Worm (Caenorhabditis elegans) whole organism, L4 larva: Measurements from ENCODE around the gene F46F5.16.

ENCODE experiments used
- D1046.2 ChIP-seq: fragments of 200-800 bp; sonication (Bioruptor generic); IDR thresholded peaks from 2 replicates; pipeline ENCODE4 v1.3.6; 2022; ENCODE audit warnings: missing genetic modification characterization, missing compliant biosample characterization
- F26F4.8 ChIP-seq: fragments of 200-800 bp; sonication (Bioruptor generic); conservative IDR thresholded peaks from 2 replicates; pipeline ENCODE4 v1.3.6; 2022; ENCODE audit warnings: missing genetic modification characterization, missing compliant biosample characterization
- F37D6.2 ChIP-seq: sonication (generic microtip); optimal IDR thresholded peaks from 2 replicates; lab custom pipeline; 2016; ENCODE audit warnings: mild to moderate bottlenecking, missing genetic modification characterization, missing compliant biosample characterization
- F49E8.2 ChIP-seq: sonication (generic microtip); optimal IDR thresholded peaks from 2 replicates; lab custom pipeline; 2016; ENCODE audit warnings: missing compliant biosample characterization, mild to moderate bottlenecking, missing genetic modification characterization, borderline replicate concordance
- R02D3.7 ChIP-seq: fragments of 150-350 bp; sonication (generic microtip); optimal IDR thresholded peaks from 3 replicates; lab custom pipeline; 2014; ENCODE audit warnings: missing biosample characterization, missing genetic modification characterization
- Y105C5A.15 ChIP-seq: fragments of 200-800 bp; sonication (Bioruptor generic); IDR thresholded peaks from 2 replicates; pipeline ENCODE4 v1.3.6; 2022; ENCODE audit warnings: missing genetic modification characterization, missing compliant biosample characterization
- ZK337.2 ChIP-seq: fragments of 200-800 bp; sonication (Bioruptor generic); IDR thresholded peaks from 2 replicates; pipeline ENCODE4 v1.3.6; 2022; ENCODE audit warnings: missing genetic modification reagents, missing genetic modification characterization, missing compliant biosample characterization
- aha-1 ChIP-seq: fragments of 150-350 bp; peaks from one replicate; lab custom pipeline; 2014; ENCODE audit warnings: missing biosample characterization, missing genetic modification characterization
- aly-2 ChIP-seq: sonication (generic microtip); optimal IDR thresholded peaks from 2 replicates; lab custom pipeline; 2018; ENCODE audit warnings: missing biosample characterization, missing genetic modification characterization
- ama-1 ChIP-seq: fragments of 150-350 bp; optimal IDR thresholded peaks from 2 replicates; lab custom pipeline; 2014; ENCODE audit warnings: inconsistent platforms, mixed read lengths
- attf-4 ChIP-seq: sonication (generic microtip); optimal IDR thresholded peaks from 3 replicates; lab custom pipeline; 2017; ENCODE audit warnings: missing biosample characterization, missing genetic modification characterization
- ces-1 ChIP-seq: fragments of 150-350 bp; sonication (generic microtip); optimal IDR thresholded peaks from 4 replicates; lab custom pipeline; 2014; ENCODE audit warnings: missing biosample characterization, missing genetic modification reagents, missing genetic modification characterization
- daf-19 ChIP-seq: fragments of 200-800 bp; sonication (Bioruptor generic); conservative IDR thresholded peaks from 2 replicates; pipeline ENCODE4 v1.3.6; 2022; ENCODE audit warnings: missing genetic modification characterization, missing compliant biosample characterization
- gei-8 ChIP-seq: fragments of 200-800 bp; sonication (Bioruptor generic); optimal IDR thresholded peaks from 2 replicates; lab custom pipeline; 2018; ENCODE audit warnings: mild to moderate bottlenecking, missing genetic modification characterization, missing compliant biosample characterization
- hif-1 ChIP-seq, 2 experiments: sonication (generic microtip); optimal IDR thresholded peaks; 2 replicates each; lab custom pipeline; 2016 to 2017; ENCODE audit warnings: missing compliant biosample characterization in 2 of 2, missing genetic modification characterization in 2 of 2, missing genetic modification reagents in 2 of 2, missing genotype in 2 of 2, mild to moderate bottlenecking in 1 of 2
- hlh-11 ChIP-seq: fragments of 200-800 bp; sonication (Bioruptor generic); optimal IDR thresholded peaks from 2 replicates; lab custom pipeline; 2018; ENCODE audit warnings: mild to moderate bottlenecking, missing genetic modification characterization, missing compliant biosample characterization
- lin-13 ChIP-seq: fragments of 150-350 bp; optimal IDR thresholded peaks from 2 replicates; lab custom pipeline; 2014; ENCODE audit warnings: missing biosample characterization, missing genetic modification reagents, missing genetic modification characterization
- lin-29 ChIP-seq: fragments of 200-800 bp; sonication (Bioruptor generic); IDR thresholded peaks from 2 replicates; pipeline ENCODE4 v1.3.6; 2022; ENCODE audit warnings: missing genetic modification reagents, missing genetic modification characterization, missing compliant biosample characterization
- lin-38 ChIP-seq: fragments of 200-800 bp; sonication (Bioruptor generic); IDR thresholded peaks from 2 replicates; pipeline ENCODE4 v1.3.6; 2022; ENCODE audit warnings: missing genetic modification reagents, missing genetic modification characterization, missing compliant biosample characterization
- lsy-2 ChIP-seq, 2 experiments: fragments of 150-350 bp in 1 of 2; sonication (generic microtip) in 1 of 2; optimal IDR thresholded peaks; 2 replicates each; lab custom pipeline; 2014 to 2017; ENCODE audit warnings: missing biosample characterization in 2 of 2, missing genetic modification characterization in 2 of 2
- madf-5 ChIP-seq, 2 experiments: fragments of 200-800 bp; sonication (Bioruptor generic); IDR thresholded peaks; 2 replicates each; pipeline ENCODE4 v1.3.6; 2022; ENCODE audit warnings: missing compliant biosample characterization in 2 of 2, missing genetic modification characterization in 2 of 2
- mep-1 ChIP-seq: fragments of 150-350 bp; sonication (generic microtip); optimal IDR thresholded peaks from 3 replicates; lab custom pipeline; 2014; ENCODE audit warnings: missing biosample characterization, missing genetic modification characterization
- mes-2 ChIP-seq: sonication (generic microtip); optimal IDR thresholded peaks from 2 replicates; lab custom pipeline; 2016; ENCODE audit warnings: missing genotype, mild to moderate bottlenecking, missing genetic modification characterization, missing compliant biosample characterization; ENCODE audit not compliant: poor library complexity, severe bottlenecking
- mxl-3 ChIP-seq: fragments of 200-800 bp; sonication (Bioruptor generic); optimal IDR thresholded peaks from 2 replicates; lab custom pipeline; 2018; ENCODE audit warnings: mild to moderate bottlenecking, missing genetic modification characterization, missing compliant biosample characterization
- nhr-10 ChIP-seq: fragments of 150-350 bp; optimal IDR thresholded peaks from 2 replicates; lab custom pipeline; 2014; ENCODE audit warnings: missing biosample characterization, missing genetic modification characterization
- nhr-102 ChIP-seq: sonication (generic microtip); optimal IDR thresholded peaks from 2 replicates; lab custom pipeline; 2016; ENCODE audit warnings: mild to moderate bottlenecking, missing genetic modification characterization, moderate library complexity, missing compliant biosample characterization
- nhr-11 ChIP-seq: fragments of 150-350 bp; optimal IDR thresholded peaks from 2 replicates; lab custom pipeline; 2014; ENCODE audit warnings: missing biosample characterization, missing genetic modification characterization
- nhr-76 ChIP-seq: fragments of 150-350 bp; optimal IDR thresholded peaks from 2 replicates; lab custom pipeline; 2014; ENCODE audit warnings: missing biosample characterization, missing genetic modification characterization
- pha-4 ChIP-seq, 2 experiments: fragments of 150-350 bp in 1 of 2; fragments of 200-800 bp in 1 of 2; sonication (Bioruptor generic) in 1 of 2; IDR thresholded peaks in 1 of 2; optimal IDR thresholded peaks in 1 of 2; 2 replicates each; pipeline versions ENCODE4 v1.3.6 to Lab custom; 2014 to 2022; ENCODE audit warnings: missing genetic modification characterization in 2 of 2, missing genetic modification reagents in 2 of 2, missing biosample characterization in 1 of 2, missing compliant biosample characterization in 1 of 2
- php-3 ChIP-seq: fragments of 200-800 bp; sonication (Bioruptor generic); IDR thresholded peaks from 2 replicates; pipeline ENCODE4 v1.3.6; 2022; ENCODE audit warnings: missing genetic modification reagents, missing genetic modification characterization, missing compliant biosample characterization
- pqm-1 ChIP-seq: sonication (generic microtip); optimal IDR thresholded peaks from 2 replicates; lab custom pipeline; 2017; ENCODE audit warnings: missing biosample characterization, missing genetic modification characterization
- skn-1 ChIP-seq: fragments of 150-350 bp; optimal IDR thresholded peaks from 2 replicates; lab custom pipeline; 2014; ENCODE audit warnings: missing biosample characterization, missing genetic modification characterization
- snpc-4 ChIP-seq: fragments of 150-350 bp; optimal IDR thresholded peaks from 2 replicates; lab custom pipeline; 2014; ENCODE audit warnings: missing biosample characterization, missing genetic modification characterization
- tag-97 ChIP-seq: fragments of 200-800 bp; sonication (Bioruptor generic); IDR thresholded peaks from 2 replicates; pipeline ENCODE4 v1.3.6; 2022; ENCODE audit warnings: missing genetic modification characterization, missing compliant biosample characterization
- tra-1 ChIP-seq: fragments of 200-800 bp; sonication (Bioruptor generic); IDR thresholded peaks from 2 replicates; pipeline ENCODE4 v1.3.6; 2022; ENCODE audit warnings: missing genetic modification reagents, missing genetic modification characterization, missing compliant biosample characterization
- unc-62 ChIP-seq, 3 experiments: fragments of 150-350 bp in 1 of 3; sonication (generic microtip); optimal IDR thresholded peaks in 2 of 3; peaks in 1 of 3; 1 replicate in 1 of 3; 2 replicates in 2 of 3; lab custom pipeline; 2014 to 2017; ENCODE audit warnings: missing biosample characterization in 3 of 3, missing genetic modification characterization in 3 of 3, missing genetic modification reagents in 3 of 3, missing genotype in 1 of 3
- vab-7 ChIP-seq: fragments of 200-800 bp; sonication (Bioruptor generic); IDR thresholded peaks from 2 replicates; pipeline ENCODE4 v1.3.6; 2022; ENCODE audit warnings: missing genetic modification reagents, missing genetic modification characterization, missing compliant biosample characterization
- zfp-3 ChIP-seq: fragments of 200-800 bp; sonication (Bioruptor generic); conservative IDR thresholded peaks from 2 replicates; pipeline ENCODE4 v1.3.6; 2022; ENCODE audit warnings: missing genetic modification reagents, missing genetic modification characterization, missing compliant biosample characterization
- zip-11 ChIP-seq: fragments of 200-800 bp; sonication (Bioruptor generic); IDR thresholded peaks from 2 replicates; pipeline ENCODE4 v1.3.6; 2022; ENCODE audit warnings: missing genetic modification characterization, missing compliant biosample characterization
- zip-2 ChIP-seq: fragments of 150-350 bp; optimal IDR thresholded peaks from 2 replicates; lab custom pipeline; 2014; ENCODE audit warnings: missing biosample characterization, missing genetic modification characterization
- ztf-11 ChIP-seq: fragments of 150-350 bp; optimal IDR thresholded peaks from 2 replicates; lab custom pipeline; 2014; ENCODE audit warnings: missing biosample characterization, missing genetic modification characterization

The F46F5.16 gene

ce11 chrII:796916-797315 lies 9.9 kb downstream of the F46F5.16 start:
- peak in 1 of 2 experiments; percentile 93 for TF ChIP-seq unc-62 (GFP tag; optimal IDR thresholded peaks at IDR 0.05 in 1 of 2; lab: Kevin White, UChicago)
- TF ChIP-seq unc-62 (tag; optimal IDR thresholded peaks at IDR 0.05; lab: Kevin White, UChicago): no peak
- no peak for TF ChIP-seq hlh-11 (tag; lab: Kevin White, UChicago)

- no peak for TF ChIP-seq php-3 (GFP tag; lab: Robert Waterston, UW)
- peak; percentile 91 for TF ChIP-seq aha-1 (tag; lab: Kevin White, UChicago)
These were observed 10.4 kb downstream of the F46F5.16 start for ce11 chrII:797445-797844.

- TF ChIP-seq lin-38 (GFP tag; lab: Robert Waterston, UW) (no peak), pha-4 (GFP tag; IDR thresholded peaks at IDR 0.05; lab: Robert Waterston, UW) (no peak), pha-4 (tag; optimal IDR thresholded peaks at IDR 0.05; lab: Kevin White, UChicago) (no peak), Y105C5A.15 (no peak), lin-13 (GFP tag; lab: Kevin White, UChicago) (no peak), aly-2 (no peak), snpc-4 (tag; lab: Kevin White, UChicago) (no peak), ama-1 (lab: Kevin White, UChicago) (no peak), R02D3.7 (tag; lab: Kevin White, UChicago) (no peak), F37D6.2 (tag; lab: Kevin White, UChicago) (no peak), F49E8.2 (tag; lab: Kevin White, UChicago) (no peak), mes-2 (tag; lab: Kevin White, UChicago) (no peak), zfp-3 (GFP tag; lab: Robert Waterston, UW) (no peak), nhr-102 (tag; lab: Kevin White, UChicago) (no peak), zip-2 (tag; lab: Kevin White, UChicago) (no peak), hif-1 (tag; optimal IDR thresholded peaks at IDR 0.05; lab: Kevin White, UChicago) (no peak), ZK337.2 (GFP tag; lab: Robert Waterston, UW) (no peak), hlh-11 (tag; lab: Kevin White, UChicago) (no peak), ztf-11 (tag; lab: Kevin White, UChicago) (no peak)
- TF ChIP-seq, all 104 proteins: peak for 0
These were observed 12.7 kb downstream of the F46F5.16 start, which contains the start of gene F46F5.14 for ce11 chrII:799700-800099. F46F5.14 (plus strand) TSS chrII:800000.

- TF ChIP-seq mep-1 (tag; lab: Kevin White, UChicago): no peak
- TF ChIP-seq nhr-76 (tag; lab: Kevin White, UChicago): no peak
- no peak for TF ChIP-seq tra-1 (GFP tag; lab: Robert Waterston, UW)
- TF ChIP-seq ces-1 (GFP tag; lab: Kevin White, UChicago): no peak
- TF ChIP-seq nhr-11 (tag; lab: Kevin White, UChicago): no peak
- no peak for TF ChIP-seq mxl-3 (GFP tag; lab: Kevin White, UChicago)
- no peak for TF ChIP-seq D1046.2 (GFP tag; lab: Robert Waterston, UW)
- no peak for TF ChIP-seq madf-5 (GFP tag; IDR thresholded peaks at IDR 0.05; lab: Robert Waterston, UW)
- no peak for TF ChIP-seq vab-7 (GFP tag; lab: Robert Waterston, UW)
- TF ChIP-seq gei-8 (GFP tag; lab: Kevin White, UChicago): no peak
- no peak for TF ChIP-seq daf-19
- no peak for TF ChIP-seq skn-1
- no peak for TF ChIP-seq lin-29 (GFP tag; lab: Robert Waterston, UW)
- no peak for TF ChIP-seq F26F4.8 (GFP tag; lab: Robert Waterston, UW)
- no peak for TF ChIP-seq zip-11
- no peak for TF ChIP-seq nhr-10 (tag; lab: Kevin White, UChicago)
- no peak for TF ChIP-seq lsy-2 (tag; optimal IDR thresholded peaks at IDR 0.05; lab: Kevin White, UChicago)
- no peak for TF ChIP-seq attf-4 (tag; lab: Kevin White, UChicago)
- no peak for TF ChIP-seq tag-97
- no peak for TF ChIP-seq pqm-1 (tag; lab: Kevin White, UChicago)
These were observed 16.0 kb downstream of the F46F5.16 start, which contains the start of gene F46F5.13 for ce11 chrII:803009-803408. F46F5.13 (plus strand) TSS chrII:803309.
